Worm (Caenorhabditis elegans) whole organism, L1 larva: ENCODE measurements around the gene ZK470.1.

Experiments used
- C04F5.9 ChIP-seq: sonication (generic microtip); optimal IDR thresholded peaks from 2 replicates; lab custom pipeline; 2016; ENCODE audit warnings: missing genetic modification characterization, missing compliant biosample characterization
- C16A3.4 ChIP-seq: fragments of 150-350 bp; optimal IDR thresholded peaks from 2 replicates; lab custom pipeline; 2014; ENCODE audit warnings: missing biosample characterization, missing genetic modification characterization
- Y116A8C.19 ChIP-seq: sonication (generic microtip); optimal IDR thresholded peaks from 2 replicates; lab custom pipeline; 2016; ENCODE audit warnings: missing compliant biosample characterization, missing genetic modification characterization, borderline replicate concordance
- aly-2 ChIP-seq: fragments of 150-350 bp; optimal IDR thresholded peaks from 2 replicates; lab custom pipeline; 2014; ENCODE audit warnings: missing biosample characterization, missing genetic modification characterization
- blmp-1 ChIP-seq: fragments of 150-350 bp; optimal IDR thresholded peaks from 2 replicates; lab custom pipeline; 2014; ENCODE audit warnings: missing biosample characterization, missing genetic modification characterization
- ceh-8 ChIP-seq: fragments of 200-800 bp; sonication (Bioruptor generic); optimal IDR thresholded peaks from 2 replicates; lab custom pipeline; 2018; ENCODE audit warnings: mild to moderate bottlenecking, missing genetic modification characterization, moderate library complexity, missing compliant biosample characterization
- dsc-1 ChIP-seq: sonication (generic microtip); optimal IDR thresholded peaks from 2 replicates; lab custom pipeline; 2016; ENCODE audit warnings: mild to moderate bottlenecking, missing genetic modification characterization, missing compliant biosample characterization
- efl-1 ChIP-seq, 4 experiments: fragments of 150-350 bp; optimal IDR thresholded peaks in 3 of 4; peaks in 1 of 4; 1 replicate in 1 of 4; 2 replicates in 3 of 4; lab custom pipeline; 2014; ENCODE audit warnings: missing biosample characterization in 2 of 4, missing genetic modification characterization in 2 of 4, missing genetic modification reagents in 2 of 4
- efl-3 ChIP-seq: fragments of 200-800 bp; sonication (Bioruptor generic); optimal IDR thresholded peaks from 2 replicates; lab custom pipeline; 2018; ENCODE audit warnings: mild to moderate bottlenecking, missing genetic modification characterization, missing compliant biosample characterization
- egl-13 ChIP-seq: sonication (generic microtip); optimal IDR thresholded peaks from 2 replicates; lab custom pipeline; 2016; ENCODE audit warnings: missing genotype, missing genetic modification reagents, missing genetic modification characterization, missing compliant biosample characterization
- egl-27 ChIP-seq, 2 experiments: fragments of 150-350 bp in 1 of 2; sonication (generic microtip); optimal IDR thresholded peaks; 3 replicates each; lab custom pipeline; 2017 to 2018; ENCODE audit warnings: missing biosample characterization in 2 of 2, missing genetic modification characterization in 2 of 2, missing genetic modification reagents in 2 of 2
- elt-3 ChIP-seq, 6 experiments: fragments of 150-350 bp in 1 of 6; sonication (generic microtip); optimal IDR thresholded peaks; 2 replicates each; lab custom pipeline; 2017 to 2018; ENCODE audit warnings: missing biosample characterization in 6 of 6, missing genetic modification characterization in 6 of 6, inconsistent platforms in 1 of 6
- fkh-8 ChIP-seq: sonication (generic microtip); optimal IDR thresholded peaks from 2 replicates; lab custom pipeline; 2016; ENCODE audit warnings: mild to moderate bottlenecking, missing genetic modification characterization, missing compliant biosample characterization
- hpl-2 ChIP-seq: fragments of 150-350 bp; optimal IDR thresholded peaks from 2 replicates; lab custom pipeline; 2014; ENCODE audit warnings: missing biosample characterization, missing genetic modification reagents, missing genetic modification characterization
- irx-1 ChIP-seq: sonication (generic microtip); optimal IDR thresholded peaks from 2 replicates; lab custom pipeline; 2016; ENCODE audit warnings: missing genetic modification characterization, missing compliant biosample characterization
- isw-1 ChIP-seq: fragments of 200-800 bp; sonication (Bioruptor generic); IDR thresholded peaks from 2 replicates; pipeline ENCODE4 v1.3.6; 2022; ENCODE audit warnings: missing genetic modification characterization, missing compliant biosample characterization
- lin-14 ChIP-seq: fragments of 200-800 bp; sonication (Bioruptor generic); optimal IDR thresholded peaks from 2 replicates; lab custom pipeline; 2018; ENCODE audit warnings: mild to moderate bottlenecking, missing genetic modification characterization, moderate library complexity, missing compliant biosample characterization
- lin-35 ChIP-seq, 2 experiments: fragments of 150-350 bp; optimal IDR thresholded peaks; 2 replicates each; lab custom pipeline; 2014; ENCODE audit warnings: missing biosample characterization in 2 of 2, missing genetic modification characterization in 2 of 2, missing genetic modification reagents in 2 of 2
- nhr-11 ChIP-seq: fragments of 150-350 bp; optimal IDR thresholded peaks from 2 replicates; lab custom pipeline; 2014; ENCODE audit warnings: missing biosample characterization, missing genetic modification characterization
- nhr-19 ChIP-seq: fragments of 200-800 bp; sonication (Bioruptor generic); conservative IDR thresholded peaks from 2 replicates; pipeline ENCODE4 v1.3.6; 2022; ENCODE audit warnings: missing genetic modification characterization, missing compliant biosample characterization
- nhr-71 ChIP-seq: sonication (generic microtip); optimal IDR thresholded peaks from 2 replicates; lab custom pipeline; 2016; ENCODE audit warnings: mild to moderate bottlenecking, missing genetic modification characterization, moderate library complexity, missing compliant biosample characterization
- nhr-84 ChIP-seq: sonication (generic microtip); optimal IDR thresholded peaks from 2 replicates; lab custom pipeline; 2017; ENCODE audit warnings: missing biosample characterization, missing genetic modification characterization
- nhr-85 ChIP-seq: sonication (generic microtip); peaks from one replicate; lab custom pipeline; 2016; ENCODE audit warnings: missing genetic modification characterization, inconsistent platforms, missing compliant biosample characterization
- rnt-1 ChIP-seq: sonication (generic microtip); optimal IDR thresholded peaks from 2 replicates; lab custom pipeline; 2016; ENCODE audit warnings: mild to moderate bottlenecking, missing genetic modification characterization, moderate library complexity, missing compliant biosample characterization
- snu-23 ChIP-seq: sonication (generic microtip); optimal IDR thresholded peaks from 2 replicates; lab custom pipeline; 2016; ENCODE audit warnings: missing genetic modification characterization, missing compliant biosample characterization
- sup-37 ChIP-seq: fragments of 200-800 bp; sonication (Bioruptor generic); optimal IDR thresholded peaks from 2 replicates; lab custom pipeline; 2018; ENCODE audit warnings: mild to moderate bottlenecking, missing genetic modification characterization, missing compliant biosample characterization
- tbx-2 ChIP-seq: sonication (generic microtip); optimal IDR thresholded peaks from 2 replicates; lab custom pipeline; 2016; ENCODE audit warnings: missing genetic modification characterization, missing compliant biosample characterization
- unc-130 ChIP-seq: fragments of 150-350 bp; optimal IDR thresholded peaks from 2 replicates; lab custom pipeline; 2017; ENCODE audit warnings: missing biosample characterization, missing genetic modification characterization, inconsistent platforms
- unc-62 ChIP-seq: fragments of 150-350 bp; optimal IDR thresholded peaks from 2 replicates; lab custom pipeline; 2014; ENCODE audit warnings: missing biosample characterization, missing genetic modification reagents, missing genetic modification characterization
- zip-4 ChIP-seq: fragments of 200-800 bp; sonication (Bioruptor generic); optimal IDR thresholded peaks from 2 replicates; lab custom pipeline; 2018; ENCODE audit warnings: mild to moderate bottlenecking, missing genetic modification characterization, moderate library complexity, missing compliant biosample characterization

The ZK470.1 gene

DNA sequence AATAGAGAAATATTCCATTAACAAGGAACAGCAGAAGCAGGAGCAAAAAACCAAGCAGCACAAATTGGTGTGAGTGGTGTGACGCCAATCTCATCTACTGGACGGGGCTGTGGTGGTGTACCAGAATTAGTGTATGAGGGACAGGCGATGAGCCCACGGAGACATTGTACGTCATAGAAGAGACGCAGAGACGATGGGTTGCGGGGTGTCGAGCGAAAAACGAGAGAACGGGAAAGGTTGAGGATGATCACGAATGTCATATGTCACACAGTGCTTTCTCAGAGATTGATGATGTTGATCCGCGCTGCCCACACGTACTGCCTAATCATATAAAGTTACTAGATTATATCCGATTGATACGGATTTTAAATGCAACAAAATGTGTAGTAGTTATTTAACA is 5.6 kb upstream of the ZK470.1 start (continued):
- no peak for TF ChIP-seq nhr-84 (tag; lab: Kevin White, UChicago)
- no peak for TF ChIP-seq efl-3 (GFP tag; lab: Kevin White, UChicago)
- no peak for TF ChIP-seq egl-27 (tag; optimal IDR thresholded peaks at IDR 0.05; lab: Kevin White, UChicago)
- no peak for TF ChIP-seq irx-1 (tag; lab: Kevin White, UChicago)
- TF ChIP-seq efl-1 (optimal IDR thresholded peaks at IDR 0.05; lab: Kevin White, UChicago) = no peak
- TF ChIP-seq efl-1 (GFP tag; optimal IDR thresholded peaks at IDR 0.05 in 1 of 2; lab: Kevin White, UChicago) = no peak
- TF ChIP-seq rnt-1 (tag; lab: Kevin White, UChicago) = peak; percentile 62
- peak; percentile 67 for TF ChIP-seq dsc-1 (tag; lab: Kevin White, UChicago)
- TF ChIP-seq tbx-2 (tag; lab: Kevin White, UChicago) = peak; percentile 26
- TF ChIP-seq lin-35 (GFP tag; optimal IDR thresholded peaks at IDR 0.05; lab: Kevin White, UChicago) = peak in 1 of 2 experiments; percentile 8

ce11 chrX:4159185-4159871 is 4.2 kb upstream of the ZK470.1 start:
- TF ChIP-seq lin-14 (GFP tag; lab: Kevin White, UChicago) (peak; percentile 13), hpl-2 (GFP tag; lab: Kevin White, UChicago) (no peak), zip-4 (GFP tag; lab: Kevin White, UChicago) (no peak), blmp-1 (tag; lab: Kevin White, UChicago) (peak; percentile 32), efl-1 (optimal IDR thresholded peaks at IDR 0.05; lab: Kevin White, UChicago) (no peak), efl-1 (GFP tag; optimal IDR thresholded peaks at IDR 0.05 in 1 of 2; lab: Kevin White, UChicago) (peak in 1 of 2 experiments; percentile 60), egl-13 (tag; lab: Kevin White, UChicago) (no peak), Y116A8C.19 (tag; lab: Kevin White, UChicago) (no peak)

- TF ChIP-seq C04F5.9 (tag; lab: Kevin White, UChicago) = no peak
- TF ChIP-seq nhr-19 (GFP tag; lab: Robert Waterston, UW) = no peak
- TF ChIP-seq, all 84 proteins: peak for 0
Observed at ce11 chrX:4159929-4160328, 3.6 kb upstream of the ZK470.1 start.

DNA sequence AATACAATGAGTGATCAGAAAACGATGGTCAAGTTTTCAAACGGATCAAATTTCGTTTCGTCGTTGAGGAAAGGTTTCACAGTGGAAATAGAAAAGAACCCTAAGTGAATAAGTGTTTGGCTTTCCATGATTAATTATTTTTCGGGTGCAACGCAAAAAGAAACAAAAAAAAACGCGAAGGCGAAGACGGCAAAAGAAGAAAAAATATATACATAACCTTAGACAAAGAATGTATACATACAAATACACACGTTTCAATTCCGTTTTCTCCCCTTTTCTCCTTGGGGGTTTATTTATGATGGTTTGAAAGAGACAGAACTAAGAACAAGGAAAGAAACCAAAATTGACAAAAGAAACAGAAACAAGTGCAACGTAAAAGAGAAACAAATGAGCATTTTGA is 1.6 kb upstream of the ZK470.1 start:
- TF ChIP-seq sup-37 = no peak
- peak; percentile 62 for TF ChIP-seq nhr-85 (tag; lab: Kevin White, UChicago)
- peak; percentile 39 for TF ChIP-seq lin-14 (GFP tag; lab: Kevin White, UChicago)
- TF ChIP-seq nhr-71 (tag; lab: Kevin White, UChicago) = peak; percentile 0
- no peak for TF ChIP-seq isw-1
- TF ChIP-seq blmp-1 (tag; lab: Kevin White, UChicago) = peak; percentile 50
- no peak for TF ChIP-seq elt-3 (tag; optimal IDR thresholded peaks at IDR 0.05; lab: Kevin White, UChicago)
- no peak for TF ChIP-seq unc-62 (GFP tag; lab: Kevin White, UChicago)
- TF ChIP-seq fkh-8 = no peak

DNA sequence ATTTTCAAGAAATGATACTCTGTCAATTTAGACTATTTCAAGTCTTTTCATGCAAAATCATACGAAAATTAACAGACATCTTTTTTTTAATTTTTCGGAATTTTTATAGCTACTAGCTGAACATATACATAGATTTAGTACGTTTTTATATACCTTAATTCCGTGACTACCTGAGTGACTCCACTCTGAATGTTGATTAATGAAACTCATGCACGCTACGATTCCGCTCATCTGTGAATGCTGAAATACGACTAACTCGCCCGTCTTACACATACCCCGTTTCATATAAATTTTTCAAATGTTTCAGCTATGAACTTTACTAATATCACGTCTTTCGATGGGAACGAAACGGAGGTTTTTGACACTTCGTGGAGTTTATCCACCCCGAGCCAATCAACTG is 3.7 kb downstream of the ZK470.1 start, which contains the start of gene ZK470.14:
Gene ZK470.14 (plus strand): TSS at position 301 of the 400 bp plus-strand sequence.
- no peak for TF ChIP-seq snu-23 (GFP tag; lab: Kevin White, UChicago)
- no peak for TF ChIP-seq irx-1 (tag; lab: Kevin White, UChicago)
- no peak for TF ChIP-seq nhr-84 (tag; lab: Kevin White, UChicago)
- no peak for TF ChIP-seq lin-14 (GFP tag; lab: Kevin White, UChicago)
- TF ChIP-seq rnt-1 (tag; lab: Kevin White, UChicago) = no peak
- no peak for TF ChIP-seq aly-2 (tag; lab: Kevin White, UChicago)

ce11 chrX:4177394-4177793 is 13.9 kb downstream of the ZK470.1 start, which contains the start of gene ZK470.6:
TSS of gene ZK470.6 (minus strand) at chrX:4177494.
- TF ChIP-seq ceh-8 (GFP tag; lab: Kevin White, UChicago) (no peak), C16A3.4 (tag; lab: Kevin White, UChicago) (no peak), nhr-84 (tag; lab: Kevin White, UChicago) (no peak), unc-130 (tag; lab: Kevin White, UChicago) (no peak), tbx-2 (tag; lab: Kevin White, UChicago) (no peak), nhr-11 (no peak)
